Worm (Caenorhabditis elegans) whole organism, L3 larva: ENCODE results near the gene Y59A8A.8.
"Not testable (repeated sequence)": the region's sequence is repeated elsewhere in the genome, so short reads cannot be mapped to it uniquely, and the experiment has no call there.

ENCODE experiments used
- R02D3.7 ChIP-seq: fragments of 150-350 bp; optimal IDR thresholded peaks from 2 replicates; lab custom pipeline; 2014; ENCODE audit warnings: missing biosample characterization, missing genetic modification characterization
- ZK546.5 ChIP-seq: sonication (generic microtip); optimal IDR thresholded peaks from 2 replicates; lab custom pipeline; 2017; ENCODE audit warnings: missing biosample characterization, missing genetic modification characterization
- ceh-16 ChIP-seq: sonication (generic microtip); optimal IDR thresholded peaks from 2 replicates; lab custom pipeline; 2017; ENCODE audit warnings: missing biosample characterization, missing genetic modification characterization
- ceh-28 ChIP-seq: fragments of 150-350 bp; optimal IDR thresholded peaks from 2 replicates; lab custom pipeline; 2014; ENCODE audit warnings: missing biosample characterization, missing genetic modification reagents, missing genetic modification characterization
- ceh-9 ChIP-seq: sonication (generic microtip); optimal IDR thresholded peaks from 2 replicates; lab custom pipeline; 2018; ENCODE audit warnings: missing biosample characterization, missing genetic modification characterization
- daf-12 ChIP-seq: fragments of 150-350 bp; optimal IDR thresholded peaks from 2 replicates; lab custom pipeline; 2014; ENCODE audit warnings: missing biosample characterization, missing genetic modification reagents, missing genetic modification characterization
- egl-5 ChIP-seq: fragments of 150-350 bp; optimal IDR thresholded peaks from 2 replicates; lab custom pipeline; 2017; ENCODE audit warnings: missing biosample characterization, missing genetic modification reagents, missing genetic modification characterization, inconsistent platforms
- elt-1 ChIP-seq: fragments of 150-350 bp; optimal IDR thresholded peaks from 2 replicates; lab custom pipeline; 2014; ENCODE audit warnings: missing biosample characterization, missing genetic modification characterization
- elt-2 ChIP-seq: sonication (generic microtip); optimal IDR thresholded peaks from 2 replicates; lab custom pipeline; 2016; ENCODE audit warnings: missing genetic modification reagents, mild to moderate bottlenecking, missing genetic modification characterization, missing compliant biosample characterization
- elt-3 ChIP-seq, 3 experiments: fragments of 150-350 bp in 1 of 3; sonication (generic microtip) in 2 of 3; optimal IDR thresholded peaks; 2 replicates in 2 of 3; 4 replicates in 1 of 3; lab custom pipeline; 2014 to 2017; ENCODE audit warnings: missing biosample characterization in 3 of 3, missing genetic modification characterization in 3 of 3
- eor-1 ChIP-seq, 2 experiments: fragments of 150-350 bp; optimal IDR thresholded peaks; 2 replicates each; lab custom pipeline; 2014 to 2018; ENCODE audit warnings: missing biosample characterization in 2 of 2, missing genetic modification characterization in 2 of 2
- fkh-2 ChIP-seq: fragments of 150-350 bp; optimal IDR thresholded peaks from 2 replicates; lab custom pipeline; 2014; ENCODE audit warnings: missing biosample characterization, missing genetic modification reagents, missing genetic modification characterization
- hmg-11 ChIP-seq: sonication (generic microtip); optimal IDR thresholded peaks from 2 replicates; lab custom pipeline; 2016; ENCODE audit warnings: missing genetic modification characterization, missing compliant biosample characterization
- jun-1 ChIP-seq: fragments of 150-350 bp; optimal IDR thresholded peaks from 2 replicates; lab custom pipeline; 2014; ENCODE audit warnings: missing biosample characterization, missing genetic modification reagents, missing genetic modification characterization
- lin-39 ChIP-seq: fragments of 150-350 bp; optimal IDR thresholded peaks from 2 replicates; lab custom pipeline; 2018; ENCODE audit warnings: missing biosample characterization, missing genetic modification reagents, missing genetic modification characterization
- lsy-12 ChIP-seq: sonication (generic microtip); optimal IDR thresholded peaks from 2 replicates; lab custom pipeline; 2016; ENCODE audit warnings: mild to moderate bottlenecking, missing genetic modification characterization, missing compliant biosample characterization
- mdl-1 ChIP-seq: fragments of 150-350 bp; optimal IDR thresholded peaks from 2 replicates; lab custom pipeline; 2014; ENCODE audit warnings: missing biosample characterization, missing genetic modification characterization
- nfya-1 ChIP-seq: sonication (generic microtip); optimal IDR thresholded peaks from 2 replicates; lab custom pipeline; 2017; ENCODE audit warnings: missing genetic modification characterization, mild to moderate bottlenecking, missing compliant biosample characterization, antibody characterized with exemption, moderate library complexity; ENCODE audit not compliant: insufficient read depth
- nhr-23 ChIP-seq: fragments of 150-350 bp; optimal IDR thresholded peaks from 2 replicates; lab custom pipeline; 2014; ENCODE audit warnings: missing biosample characterization, missing genetic modification reagents, missing genetic modification characterization
- nhr-25 ChIP-seq: sonication (generic microtip); optimal IDR thresholded peaks from 2 replicates; lab custom pipeline; 2017; ENCODE audit warnings: missing biosample characterization, missing genetic modification characterization
- nhr-28 ChIP-seq: fragments of 150-350 bp; optimal IDR thresholded peaks from 2 replicates; lab custom pipeline; 2014; ENCODE audit warnings: missing biosample characterization, missing genetic modification characterization
- nhr-43 ChIP-seq: sonication (generic microtip); optimal IDR thresholded peaks from 2 replicates; lab custom pipeline; 2016; ENCODE audit warnings: mild to moderate bottlenecking, missing genetic modification characterization, missing compliant biosample characterization; ENCODE audit not compliant: poor library complexity, severe bottlenecking
- nhr-77 ChIP-seq: fragments of 150-350 bp; optimal IDR thresholded peaks from 2 replicates; lab custom pipeline; 2014; ENCODE audit warnings: missing biosample characterization, missing genetic modification characterization
- pha-4 ChIP-seq: fragments of 150-350 bp; optimal IDR thresholded peaks from 2 replicates; lab custom pipeline; 2014; ENCODE audit warnings: missing biosample characterization, missing genetic modification reagents, missing genetic modification characterization
- skn-1 ChIP-seq: fragments of 150-350 bp; optimal IDR thresholded peaks from 2 replicates; lab custom pipeline; 2014; ENCODE audit warnings: missing biosample characterization, missing genetic modification characterization
- unc-62 ChIP-seq: fragments of 150-350 bp; sonication (generic microtip); optimal IDR thresholded peaks from 4 replicates; lab custom pipeline; 2014; ENCODE audit warnings: missing biosample characterization, missing genetic modification reagents, missing genetic modification characterization

Y59A8A.8 gene

ce11 chrV:17897646-17898045 is 32.2 kb downstream of the Y59A8A.8 start, which contains the start of gene C06H5.13:
C06H5.13 (minus strand) TSS chrV:17897746.
- not testable (repeated sequence) for TF ChIP-seq daf-12; skn-1 (tag; lab: Kevin White, UChicago); elt-1 (tag; lab: Kevin White, UChicago)

ce11 chrV:17899503-17899902 is 34.1 kb downstream of the Y59A8A.8 start, which contains the start of gene fbxa-157:
fbxa-157 (plus strand) TSS chrV:17899803.
- TF ChIP-seq nhr-43 (tag; lab: Kevin White, UChicago) (no peak), elt-2 (tag; lab: Kevin White, UChicago) (no peak)

- not testable (repeated sequence) for TF ChIP-seq R02D3.7; ceh-16 (tag; lab: Kevin White, UChicago); hmg-11 (tag; lab: Kevin White, UChicago)
Observed at ce11 chrV:17903829-17904228, 38.4 kb downstream of the Y59A8A.8 start, which contains the start of gene C06H5.14. C06H5.14 (plus strand) TSS chrV:17904129.

ce11 chrV:17905765-17906164 is 40.4 kb downstream of the Y59A8A.8 start:
- no peak for TF ChIP-seq ZK546.5
- peak; percentile 50 for TF ChIP-seq nhr-23 (tag; lab: Kevin White, UChicago)
- TF ChIP-seq hmg-11 (tag; lab: Kevin White, UChicago): no peak
- TF ChIP-seq nhr-25: peak; percentile 56
- TF ChIP-seq ceh-28 (tag; lab: Kevin White, UChicago): peak; percentile 66

ce11 chrV:17910019-17910418 is 44.6 kb downstream of the Y59A8A.8 start, which contains the start of gene dcar-1:
dcar-1 (plus strand) TSS chrV:17910319.
- TF ChIP-seq fkh-2 (tag; lab: Kevin White, UChicago): no peak
- no peak for TF ChIP-seq lsy-12
- TF ChIP-seq pha-4 (tag; lab: Kevin White, UChicago): no peak
- TF ChIP-seq eor-1 (tag; optimal IDR thresholded peaks at IDR 0.05; lab: Kevin White, UChicago): no peak
- TF ChIP-seq elt-2 (tag; lab: Kevin White, UChicago): no peak
- TF ChIP-seq ceh-16 (tag; lab: Kevin White, UChicago): no peak
- TF ChIP-seq ceh-9 (tag; lab: Kevin White, UChicago): no peak
- no peak for TF ChIP-seq nhr-28
- no peak for TF ChIP-seq nfya-1
- TF ChIP-seq hmg-11 (tag; lab: Kevin White, UChicago): no peak
- no peak for TF ChIP-seq jun-1 (tag; lab: Kevin White, UChicago)
- TF ChIP-seq nhr-43 (tag; lab: Kevin White, UChicago): no peak
- no peak for TF ChIP-seq lin-39 (tag; lab: Kevin White, UChicago)
- no peak for TF ChIP-seq mdl-1 (tag; lab: Kevin White, UChicago)
- TF ChIP-seq daf-12: no peak
- no peak for TF ChIP-seq unc-62
- no peak for TF ChIP-seq egl-5
- no peak for TF ChIP-seq elt-3 (tag; optimal IDR thresholded peaks at IDR 0.05; lab: Kevin White, UChicago)
- TF ChIP-seq nhr-77 (tag; lab: Kevin White, UChicago): no peak
